Worm (Caenorhabditis elegans): ENCODE results near the gene C38C3.3.

Gene C38C3.3

DNA sequence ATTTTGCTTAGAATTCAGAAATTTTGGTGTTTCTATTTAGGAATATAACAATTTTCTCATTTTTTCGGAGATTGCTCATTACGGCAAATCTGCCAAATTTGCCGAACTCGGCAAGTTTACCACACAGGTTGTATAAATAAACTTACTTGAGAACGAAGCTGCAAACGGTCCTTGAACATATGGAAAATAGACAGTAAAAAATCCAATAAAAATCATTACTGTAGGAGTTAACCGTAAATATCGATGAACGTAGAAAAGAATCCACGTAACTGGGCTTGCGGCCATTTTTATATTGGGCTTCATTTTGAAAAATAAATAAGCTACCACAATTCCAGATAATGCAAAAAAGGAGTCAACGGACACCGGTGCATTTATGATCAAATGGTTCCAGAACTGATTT is 44.8 kb downstream of the C38C3.3 start:
- TF ChIP-seq ceh-9 (tag; optimal IDR thresholded peaks at IDR 0.05) (no peak), hlh-30 (tag; optimal IDR thresholded peaks at IDR 0.05; ENCODE audit: insufficient read depth) (no peak), zip-5 (tag; optimal IDR thresholded peaks at IDR 0.05) (no peak), hlh-15 (tag; optimal IDR thresholded peaks at IDR 0.05) (no peak), nhr-11 (tag; optimal IDR thresholded peaks at IDR 0.05) (no peak), dve-1 (tag; optimal IDR thresholded peaks at IDR 0.05) (no peak), syd-9 (tag; optimal IDR thresholded peaks at IDR 0.05) (no peak), ceh-30 (tag; optimal IDR thresholded peaks at IDR 0.05) (no peak), pag-3 (tag; optimal IDR thresholded peaks at IDR 0.05; ENCODE audit: borderline replicate concordance) (no peak), sox-2 (GFP tag; IDR thresholded peaks at IDR 0.05) (no peak), ceh-45 (GFP tag; IDR thresholded peaks at IDR 0.05) (no peak), fax-1 (tag; optimal IDR thresholded peaks at IDR 0.05) (no peak), elt-2 (tag; optimal IDR thresholded peaks at IDR 0.05) (no peak), unc-42 (tag; optimal IDR thresholded peaks at IDR 0.05) (no peak), dmd-4 (tag; optimal IDR thresholded peaks at IDR 0.05; ENCODE audit: borderline replicate concordance) (no peak), ceh-24 (tag; optimal IDR thresholded peaks at IDR 0.05) (no peak), ztf-16 (tag; optimal IDR thresholded peaks at IDR 0.05) (no peak), ceh-22 (tag; optimal IDR thresholded peaks at IDR 0.05) (no peak), tbx-7 (tag; optimal IDR thresholded peaks at IDR 0.05) (no peak), C38D4.7 (GFP tag; optimal IDR thresholded peaks at IDR 0.05) (no peak)

DNA sequence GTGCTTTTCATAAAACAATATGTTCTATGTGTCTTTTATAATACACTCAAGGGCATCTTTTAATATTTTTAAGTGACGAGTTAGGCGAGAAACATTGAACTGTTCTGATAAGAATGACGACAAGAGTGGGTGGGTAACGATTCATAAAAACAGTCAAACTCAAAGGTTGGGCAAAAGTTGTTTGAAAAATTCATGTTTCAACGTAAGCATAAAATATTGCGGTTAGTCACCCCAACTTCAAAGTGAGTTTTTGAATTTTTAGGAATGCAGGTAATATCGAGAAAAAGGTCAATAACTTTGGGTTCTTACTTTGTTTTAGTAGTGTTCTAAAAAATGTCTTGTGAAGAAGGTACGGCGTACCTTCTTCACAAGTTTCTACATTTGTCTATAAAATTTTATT is 46.4 kb downstream of the C38C3.3 start, which contains the start of gene oac-31:
TSS of gene oac-31 (minus strand) at position 101 of the 400 bp plus-strand sequence.
- TF ChIP-seq mec-3 (tag; optimal IDR thresholded peaks at IDR 0.05; ENCODE audit: borderline replicate concordance) (no peak), ceh-48 (tag; optimal IDR thresholded peaks at IDR 0.05) (no peak), ama-1 (optimal IDR thresholded peaks at IDR 0.05) (no peak), hlh-30 (tag; optimal IDR thresholded peaks at IDR 0.05; ENCODE audit: insufficient read depth) (no peak), che-1 (tag; optimal IDR thresholded peaks at IDR 0.05) (no peak), ceh-9 (tag; optimal IDR thresholded peaks at IDR 0.05) (no peak), ttx-3 (tag; optimal IDR thresholded peaks at IDR 0.05) (no peak), syd-9 (tag; optimal IDR thresholded peaks at IDR 0.05) (no peak), ztf-16 (tag; optimal IDR thresholded peaks at IDR 0.05) (no peak), eyg-1 (tag; optimal IDR thresholded peaks at IDR 0.05) (no peak), ceh-14 (tag; optimal IDR thresholded peaks at IDR 0.05) (no peak), ref-2 (tag; optimal IDR thresholded peaks at IDR 0.05) (no peak), C08G9.2 (tag; optimal IDR thresholded peaks at IDR 0.05) (no peak), K02D7.2 (tag; optimal IDR thresholded peaks at IDR 0.05) (no peak), sdc-2 (tag; optimal IDR thresholded peaks at IDR 0.05) (no peak), zip-5 (tag; optimal IDR thresholded peaks at IDR 0.05) (no peak)

DNA sequence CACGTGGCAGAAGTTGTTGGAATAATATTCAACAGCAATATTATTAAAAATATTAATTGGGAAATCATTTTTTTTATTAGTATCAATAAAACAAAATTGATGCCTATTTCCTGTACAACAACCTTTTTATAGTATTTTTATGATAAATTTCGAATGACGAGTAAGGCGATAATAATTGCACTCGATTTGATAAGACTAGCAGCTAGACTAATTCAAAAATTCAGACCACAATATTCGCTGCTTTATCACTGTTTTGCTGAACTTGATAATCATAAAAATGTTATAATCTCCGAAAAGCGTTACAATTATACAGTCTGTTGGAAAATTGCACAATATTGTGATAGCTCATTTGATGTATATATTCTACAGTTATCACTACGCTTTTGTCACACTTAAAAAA is 50.3 kb downstream of the C38C3.3 start, which contains the start of gene oac-32:
TSS of gene oac-32 (minus strand) at position 90 of the 400 bp plus-strand sequence.
- no peak for TF ChIP-seq unc-3 (GFP tag; conservative IDR thresholded peaks at IDR 0.05)
- TF ChIP-seq unc-3 (tag; optimal IDR thresholded peaks at IDR 0.05), result no peak
- TF ChIP-seq dmd-4 (tag; optimal IDR thresholded peaks at IDR 0.05; ENCODE audit: borderline replicate concordance), result no peak
- TF ChIP-seq pha-4 (tag; optimal IDR thresholded peaks at IDR 0.05), result no peak
- peak; percentile 25 for TF ChIP-seq elt-2 (tag; optimal IDR thresholded peaks at IDR 0.05)
- TF ChIP-seq gmeb-2 (tag; optimal IDR thresholded peaks at IDR 0.05), result no peak
- TF ChIP-seq ceh-6 (GFP tag; optimal IDR thresholded peaks at IDR 0.05), result no peak
- TF ChIP-seq fax-1 (tag; optimal IDR thresholded peaks at IDR 0.05), result no peak

Data from whole organism, late embryonic.